Fruit fly (Drosophila melanogaster) whole organism, embryonic: ENCODE measurements around the gene St2.

Experiments used
- Atf-2 ChIP-seq: fragments of 200-800 bp; sonication (Bioruptor generic); optimal IDR thresholded peaks from 2 replicates; lab custom pipeline; 2016; ENCODE audit warnings: missing biosample characterization, missing genetic modification characterization
- Bdp1 ChIP-seq: fragments of 200-800 bp; sonication (Bioruptor generic); optimal IDR thresholded peaks from 3 replicates; lab custom pipeline; 2016; ENCODE audit warnings: missing biosample characterization, missing genetic modification characterization
- C15 ChIP-seq: fragments of 200-800 bp; sonication (Bioruptor generic); IDR thresholded peaks from 3 replicates; pipeline ENCODE4 v1.3.6; 2022; ENCODE audit warnings: missing biosample characterization, missing genetic modification characterization
- CG11723 ChIP-seq: fragments of 200-800 bp; sonication (Bioruptor generic); optimal IDR thresholded peaks from 2 replicates; lab custom pipeline; 2017; ENCODE audit warnings: missing biosample characterization, mild to moderate bottlenecking, missing genetic modification characterization
- CG12219 ChIP-seq: fragments of 200-800 bp; sonication (Bioruptor generic); optimal IDR thresholded peaks from 3 replicates; lab custom pipeline; 2018; ENCODE audit warnings: missing biosample characterization, mild to moderate bottlenecking, missing genetic modification characterization
- CG12942 ChIP-seq: fragments of 200-800 bp; sonication (Bioruptor generic); optimal IDR thresholded peaks from 3 replicates; lab custom pipeline; 2016; ENCODE audit warnings: missing biosample characterization, missing genetic modification characterization
- CG13624 ChIP-seq: fragments of 200-800 bp; sonication (Bioruptor generic); optimal IDR thresholded peaks from 2 replicates; lab custom pipeline; 2016; ENCODE audit warnings: missing biosample characterization, missing genetic modification characterization
- CG14965 ChIP-seq: fragments of 200-800 bp; sonication (Bioruptor generic); optimal IDR thresholded peaks from 2 replicates; lab custom pipeline; 2016; ENCODE audit warnings: missing biosample characterization, missing genetic modification characterization, borderline replicate concordance
- CG1529 ChIP-seq: fragments of 200-800 bp; sonication (Bioruptor generic); optimal IDR thresholded peaks from 3 replicates; lab custom pipeline; 2018; ENCODE audit warnings: missing biosample characterization, missing genetic modification characterization
- CG15601 ChIP-seq: fragments of 200-800 bp; sonication (Bioruptor generic); optimal IDR thresholded peaks from 3 replicates; lab custom pipeline; 2019; ENCODE audit warnings: missing biosample characterization, mild to moderate bottlenecking, missing genetic modification characterization, moderate library complexity
- CG16815 ChIP-seq: fragments of 200-800 bp; sonication (Bioruptor generic); optimal IDR thresholded peaks from 3 replicates; lab custom pipeline; 2017; ENCODE audit warnings: missing biosample characterization, mild to moderate bottlenecking, missing genetic modification characterization
- CG17612 ChIP-seq: fragments of 200-800 bp; sonication (Bioruptor generic); IDR thresholded peaks from 2 replicates; pipeline ENCODE4 v1.3.6; 2022; ENCODE audit warnings: missing biosample characterization, missing genetic modification characterization
- CG31365 ChIP-seq: fragments of 200-800 bp; sonication (Bioruptor generic); optimal IDR thresholded peaks from 2 replicates; lab custom pipeline; 2018; ENCODE audit warnings: missing biosample characterization, mild to moderate bottlenecking, missing genetic modification characterization
- CG32532 ChIP-seq: fragments of 200-800 bp; sonication (Bioruptor generic); IDR thresholded peaks from 2 replicates; pipeline ENCODE4 v1.3.6; 2022; ENCODE audit warnings: missing biosample characterization, missing genetic modification characterization
- CG6272 ChIP-seq: fragments of 200-800 bp; sonication (Bioruptor generic); IDR thresholded peaks from 2 replicates; pipeline ENCODE4 v1.3.6; 2022; ENCODE audit warnings: missing biosample characterization, missing genetic modification characterization
- CG7372 ChIP-seq: fragments of 200-800 bp; sonication (Bioruptor generic); IDR thresholded peaks from 2 replicates; pipeline ENCODE4 v1.3.6; 2022; ENCODE audit warnings: missing biosample characterization, missing genetic modification characterization
- CG8089 ChIP-seq: fragments of 200-800 bp; sonication (Bioruptor generic); optimal IDR thresholded peaks from 3 replicates; lab custom pipeline; 2016; ENCODE audit warnings: missing biosample characterization, missing genetic modification characterization
- CG8359 ChIP-seq: fragments of 200-800 bp; sonication (Bioruptor generic); optimal IDR thresholded peaks from 2 replicates; lab custom pipeline; 2017; ENCODE audit warnings: missing biosample characterization, mild to moderate bottlenecking, missing genetic modification characterization, borderline replicate concordance
- CG9215 ChIP-seq: fragments of 200-800 bp; sonication (Bioruptor generic); IDR thresholded peaks from 2 replicates; pipeline ENCODE4 v1.3.6; 2022; ENCODE audit warnings: missing biosample characterization, missing genetic modification characterization
- CG9727 ChIP-seq: fragments of 200-800 bp; sonication (Bioruptor generic); optimal IDR thresholded peaks from 3 replicates; lab custom pipeline; 2017; ENCODE audit warnings: missing biosample characterization, mild to moderate bottlenecking, missing genetic modification characterization
- Dp ChIP-seq: fragments of 200-800 bp; sonication (Bioruptor generic); optimal IDR thresholded peaks from 2 replicates; lab custom pipeline; 2018; ENCODE audit warnings: missing biosample characterization, mild to moderate bottlenecking, missing genetic modification characterization, moderate library complexity
- Gug ChIP-seq: fragments of 200-800 bp; sonication (Bioruptor generic); IDR thresholded peaks from 4 replicates; pipeline ENCODE4 v1.3.6; 2022; ENCODE audit warnings: missing biosample characterization, missing genetic modification characterization
- Hr3 ChIP-seq: fragments of 200-800 bp; sonication (Bioruptor generic); optimal IDR thresholded peaks from 3 replicates; lab custom pipeline; 2016; ENCODE audit warnings: missing biosample characterization, missing genetic modification characterization
- Lpt ChIP-seq: fragments of >200 bp; optimal IDR thresholded peaks from 2 replicates; lab custom pipeline; 2018; ENCODE audit warnings: missing biosample characterization, missing genetic modification characterization
- NC2α ChIP-seq: fragments of 200-800 bp; sonication (Bioruptor generic); optimal IDR thresholded peaks from 2 replicates; lab custom pipeline; 2016; ENCODE audit warnings: missing biosample characterization, missing genetic modification characterization
- Opbp ChIP-seq: fragments of 200-800 bp; sonication (Bioruptor generic); IDR thresholded peaks from 3 replicates; pipeline ENCODE4 v1.3.6; 2022; ENCODE audit warnings: missing biosample characterization, missing genetic modification characterization; ENCODE audit not compliant: partially characterized antibody
- PHDP ChIP-seq: fragments of 200-800 bp; sonication (Bioruptor generic); optimal IDR thresholded peaks from 3 replicates; lab custom pipeline; 2018; ENCODE audit warnings: missing biosample characterization, mild to moderate bottlenecking, missing genetic modification characterization, moderate library complexity
- Scr ChIP-seq: fragments of 200-800 bp; sonication (Bioruptor generic); IDR thresholded peaks from 2 replicates; pipeline ENCODE4 v1.3.6; 2022; ENCODE audit warnings: missing biosample characterization, missing genetic modification characterization; ENCODE audit not compliant: partially characterized antibody
- Sin3A ChIP-seq: fragments of >200 bp; optimal IDR thresholded peaks from 2 replicates; lab custom pipeline; 2018
- Sry-β ChIP-seq: fragments of 200-800 bp; sonication (Bioruptor generic); optimal IDR thresholded peaks from 2 replicates; lab custom pipeline; 2018; ENCODE audit warnings: missing biosample characterization, mild to moderate bottlenecking, missing genetic modification characterization, moderate library complexity
- Xrp1 ChIP-seq: fragments of 200-800 bp; sonication (Bioruptor generic); IDR thresholded peaks from 2 replicates; pipeline ENCODE4 v1.3.6; 2022; ENCODE audit warnings: missing biosample characterization, missing genetic modification characterization
- al ChIP-seq: fragments of 200-800 bp; sonication (Bioruptor generic); IDR thresholded peaks from 2 replicates; pipeline ENCODE4 v1.3.6; 2022; ENCODE audit warnings: missing biosample characterization, missing genetic modification characterization
- amos ChIP-seq: fragments of 200-800 bp; sonication (Bioruptor generic); IDR thresholded peaks from 2 replicates; pipeline ENCODE4 v1.3.6; 2022; ENCODE audit warnings: missing biosample characterization, missing genetic modification characterization; ENCODE audit not compliant: partially characterized antibody
- ase ChIP-seq: fragments of 200-800 bp; sonication (Bioruptor generic); IDR thresholded peaks from 3 replicates; pipeline ENCODE4 v1.3.6; 2022; ENCODE audit warnings: missing biosample characterization, missing genetic modification characterization
- chm ChIP-seq: fragments of 200-800 bp; sonication (Bioruptor generic); IDR thresholded peaks from 2 replicates; pipeline ENCODE4 v1.3.6; 2022; ENCODE audit warnings: missing biosample characterization, missing genetic modification characterization
- dimm ChIP-seq: fragments of 200-800 bp; sonication (Bioruptor generic); IDR thresholded peaks from 2 replicates; pipeline ENCODE4 v1.3.6; 2022; ENCODE audit warnings: missing biosample characterization, missing genetic modification characterization
- disco-r ChIP-seq: fragments of 200-800 bp; sonication (Bioruptor generic); optimal IDR thresholded peaks from 2 replicates; lab custom pipeline; 2016; ENCODE audit warnings: missing biosample characterization, missing genetic modification characterization
- dm ChIP-seq: fragments of 200-800 bp; sonication (Bioruptor generic); optimal IDR thresholded peaks from 3 replicates; lab custom pipeline; 2016; ENCODE audit warnings: missing biosample characterization, missing genetic modification characterization
- gce ChIP-seq: fragments of 200-800 bp; sonication (Bioruptor generic); IDR thresholded peaks from 3 replicates; pipeline ENCODE4 v1.3.6; 2022; ENCODE audit warnings: missing biosample characterization, missing genetic modification characterization
- ind ChIP-seq: fragments of 200-800 bp; sonication (Bioruptor generic); optimal IDR thresholded peaks from 3 replicates; lab custom pipeline; 2016; ENCODE audit warnings: missing biosample characterization, missing genetic modification characterization
- kni ChIP-seq: fragments of 200-800 bp; sonication (Bioruptor generic); optimal IDR thresholded peaks from 3 replicates; lab custom pipeline; 2017; ENCODE audit warnings: mild to moderate bottlenecking, missing biosample characterization, missing genetic modification reagents, missing genetic modification characterization
- pros ChIP-seq: fragments of 200-800 bp; sonication (Bioruptor generic); optimal IDR thresholded peaks from 3 replicates; lab custom pipeline; 2019; ENCODE audit warnings: missing biosample characterization, mild to moderate bottlenecking, missing genetic modification characterization, moderate library complexity
- scrt ChIP-seq: fragments of 200-800 bp; sonication (Bioruptor generic); optimal IDR thresholded peaks from 2 replicates; lab custom pipeline; 2018; ENCODE audit warnings: missing biosample characterization, mild to moderate bottlenecking, missing genetic modification characterization, moderate library complexity
- sisA ChIP-seq: fragments of 200-800 bp; sonication (Bioruptor generic); IDR thresholded peaks from 2 replicates; pipeline ENCODE4 v1.3.6; 2022; ENCODE audit warnings: missing biosample characterization, missing genetic modification characterization
- sr ChIP-seq: fragments of 200-800 bp; sonication (Bioruptor generic); IDR thresholded peaks from 3 replicates; pipeline ENCODE4 v1.3.6; 2022; ENCODE audit warnings: missing biosample characterization, missing genetic modification characterization
- stwl ChIP-seq: fragments of 200-800 bp; sonication (Bioruptor generic); optimal IDR thresholded peaks from 3 replicates; lab custom pipeline; 2018; ENCODE audit warnings: missing biosample characterization, mild to moderate bottlenecking, missing genetic modification characterization, moderate library complexity
- sug ChIP-seq: fragments of 200-800 bp; optimal IDR thresholded peaks from 2 replicates; lab custom pipeline; 2019; ENCODE audit warnings: missing biosample characterization, mild to moderate bottlenecking, missing genetic modification characterization, moderate library complexity
- trem ChIP-seq: fragments of 200-800 bp; optimal IDR thresholded peaks from 3 replicates; lab custom pipeline; 2019; ENCODE audit warnings: missing biosample characterization, mild to moderate bottlenecking, missing genetic modification characterization, moderate library complexity
- tx ChIP-seq: fragments of 200-800 bp; sonication (Bioruptor generic); optimal IDR thresholded peaks from 2 replicates; lab custom pipeline; 2016; ENCODE audit warnings: missing biosample characterization, missing genetic modification characterization
- unc-4 ChIP-seq: fragments of 200-800 bp; sonication (Bioruptor generic); IDR thresholded peaks from 2 replicates; pipeline ENCODE4 v1.3.6; 2022; ENCODE audit warnings: missing biosample characterization, missing genetic modification characterization; ENCODE audit not compliant: partially characterized antibody
- wek ChIP-seq: fragments of 200-800 bp; sonication (Bioruptor generic); optimal IDR thresholded peaks from 3 replicates; lab custom pipeline; 2018; ENCODE audit warnings: missing biosample characterization, mild to moderate bottlenecking, missing genetic modification characterization, moderate library complexity
- zen2 ChIP-seq: fragments of 200-800 bp; sonication (Bioruptor generic); IDR thresholded peaks from 3 replicates; pipeline ENCODE4 v1.3.6; 2022; ENCODE audit warnings: missing biosample characterization, missing genetic modification characterization; ENCODE audit not compliant: partially characterized antibody

St2 gene

dm6 chr3R:9250868-9251267, 775 bp upstream of the St2 start (continued):
- TF ChIP-seq wek (GFP tag; lab: Kevin White, UChicago) (no peak), sug (tag; lab: Kevin White, UChicago) (no peak), CG1529 (GFP tag; lab: Kevin White, UChicago) (no peak), sisA (GFP tag; lab: Robert Waterston, UW) (peak; percentile 27; the same call in 1 of the 2 replicates), pros (GFP tag; lab: Kevin White, UChicago) (no peak), dimm (GFP tag; lab: Robert Waterston, UW) (no peak), Sry-β (no peak), Sin3A (lab: Kevin White, UChicago) (no peak), CG7372 (GFP tag; lab: Robert Waterston, UW) (no peak), ase (GFP tag; lab: Robert Waterston, UW) (no peak), CG11723 (no peak), Bdp1 (no peak), CG8359 (GFP tag; lab: Kevin White, UChicago) (no peak), Hr3 (GFP tag; lab: Kevin White, UChicago) (no peak), dm (no peak), Atf-2 (GFP tag; lab: Kevin White, UChicago) (no peak), CG12942 (GFP tag; lab: Kevin White, UChicago) (no peak), disco-r (GFP tag; lab: Kevin White, UChicago) (no peak), CG17612 (GFP tag; lab: Robert Waterston, UW) (no peak), Scr (GFP tag; lab: Robert Waterston, UW) (no peak), NC2α (GFP tag; lab: Kevin White, UChicago) (no peak), CG12219 (GFP tag; lab: Kevin White, UChicago) (peak; percentile 20), stwl (tag; lab: Kevin White, UChicago) (no peak), al (GFP tag; lab: Robert Waterston, UW) (no peak), CG31365 (tag; lab: Kevin White, UChicago) (no peak), C15 (GFP tag; lab: Robert Waterston, UW) (no peak), tx (GFP tag; lab: Kevin White, UChicago) (no peak), Dp (GFP tag; lab: Kevin White, UChicago) (no peak), CG15601 (no peak), zen2 (GFP tag; lab: Robert Waterston, UW) (no peak), CG6272 (no peak), gce (GFP tag; lab: Robert Waterston, UW) (peak; percentile 36; the same call in 1 of the 3 replicates), amos (no peak), scrt (GFP tag; lab: Kevin White, UChicago) (no peak), PHDP (tag; lab: Kevin White, UChicago) (no peak), Gug (GFP tag; lab: Robert Waterston, UW) (no peak), trem (tag; lab: Kevin White, UChicago) (peak; percentile 6), Lpt (no peak), CG16815 (GFP tag; lab: Kevin White, UChicago) (no peak), kni (no peak), CG14965 (GFP tag; lab: Kevin White, UChicago) (no peak), ind (GFP tag; lab: Kevin White, UChicago) (peak; percentile 10), CG13624 (no peak), CG9727 (GFP tag; lab: Kevin White, UChicago) (no peak), Xrp1 (peak; percentile 66), unc-4 (no peak), chm (GFP tag; lab: Robert Waterston, UW) (no peak), CG32532 (GFP tag; lab: Robert Waterston, UW) (0 out of 2 replicates have a peak, but pooled peaks have one; percentile 20), CG8089 (GFP tag; lab: Kevin White, UChicago) (no peak), sr (GFP tag; lab: Robert Waterston, UW) (no peak), Opbp (no peak), CG9215 (GFP tag; lab: Robert Waterston, UW) (0 out of 2 replicates have a peak, but pooled peaks have one; percentile 14)
